Worm (Caenorhabditis elegans): Measurements from ENCODE around the gene F58E6.6.

- TF ChIP-seq him-1 (tag; optimal IDR thresholded peaks at IDR 0.05) (no peak), W03F9.2 (tag; optimal IDR thresholded peaks at IDR 0.05) (no peak)
Observed at ce11 chrV:9765622-9766021, 12.8 kb upstream of the F58E6.6 start.

All from whole organism, L4/young adult.